Fruit fly (Drosophila melanogaster): ENCODE results near the gene Yp3.

Gene Yp3

DNA sequence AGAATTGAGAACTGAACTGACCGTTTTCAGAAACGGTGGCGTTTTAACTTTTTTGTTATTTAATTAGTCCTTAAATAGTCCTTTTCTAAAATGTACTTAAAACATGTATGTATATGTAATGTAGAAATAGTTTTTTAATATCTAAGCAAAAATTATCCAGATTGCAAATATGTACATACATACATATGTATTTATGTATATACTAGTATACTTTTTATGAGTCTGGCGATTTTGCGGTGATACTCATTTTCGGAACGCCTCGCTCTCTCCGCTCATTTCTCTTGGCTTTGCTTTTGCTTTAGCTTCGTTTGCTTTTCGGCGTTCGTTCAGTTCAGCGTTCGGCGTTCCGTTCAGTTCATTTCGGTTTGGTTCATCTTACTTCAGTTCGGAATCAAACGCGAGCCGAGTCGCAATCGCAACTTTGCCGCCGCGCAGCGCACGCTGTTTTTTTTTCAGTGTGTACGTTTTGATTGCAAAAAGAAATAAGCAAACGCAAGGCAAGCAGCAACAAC, 3.1 kb downstream of the Yp3 start, which contains the start of gene rdgB (continued):
- TF ChIP-seq CG8765 (GFP tag; IDR thresholded peaks at IDR 0.05): no peak
- peak; percentile 77 for TF ChIP-seq pfk (GFP tag; optimal IDR thresholded peaks at IDR 0.05)
- TF ChIP-seq CG14710 (tag; optimal IDR thresholded peaks at IDR 0.05): peak; percentile 70
- TF ChIP-seq CG6854 (GFP tag; optimal IDR thresholded peaks at IDR 0.05): no peak
- TF ChIP-seq CG12236 (GFP tag; optimal IDR thresholded peaks at IDR 0.05): no peak
- TF ChIP-seq HHEX (GFP tag; optimal IDR thresholded peaks at IDR 0.05): peak; percentile 82
- TF ChIP-seq Optix (GFP tag; IDR thresholded peaks at IDR 0.05): peak; percentile 20; the same call in 1 of the 3 replicates
- peak; percentile 82 for TF ChIP-seq CG17829 (tag; optimal IDR thresholded peaks at IDR 0.05)
- TF ChIP-seq Atf3 (GFP tag; optimal IDR thresholded peaks at IDR 0.05): no peak
- peak; percentile 48 for TF ChIP-seq CG2116 (GFP tag; optimal IDR thresholded peaks at IDR 0.05)
- peak; percentile 58 for TF ChIP-seq scrt (GFP tag; optimal IDR thresholded peaks at IDR 0.05)
- TF ChIP-seq CG9817 (tag; optimal IDR thresholded peaks at IDR 0.05): peak; percentile 70
- no peak for TF ChIP-seq CHES-1-like (GFP tag; optimal IDR thresholded peaks at IDR 0.05)
- peak; percentile 3 for TF ChIP-seq schlank (tag; optimal IDR thresholded peaks at IDR 0.05)
- TF ChIP-seq tap (tag; optimal IDR thresholded peaks at IDR 0.05): peak; percentile 41
- no peak for TF ChIP-seq CG7786 (GFP tag; optimal IDR thresholded peaks at IDR 0.05)
- peak; percentile 31 for TF ChIP-seq CG1603 (tag; optimal IDR thresholded peaks at IDR 0.05)
- TF ChIP-seq onecut (GFP tag; IDR thresholded peaks at IDR 0.05): peak; percentile 55
- peak; percentile 25 for TF ChIP-seq Hand (GFP tag; optimal IDR thresholded peaks at IDR 0.05)
- TF ChIP-seq kay (GFP tag; optimal IDR thresholded peaks at IDR 0.05): no peak
- peak; percentile 76 for TF ChIP-seq ind (GFP tag; optimal IDR thresholded peaks at IDR 0.05)
- no peak for TF ChIP-seq z (GFP tag; IDR thresholded peaks at IDR 0.05)
- TF ChIP-seq ttk (GFP tag; IDR thresholded peaks at IDR 0.05): peak; percentile 70
- peak; percentile 30 for TF ChIP-seq CG3995 (GFP tag; optimal IDR thresholded peaks at IDR 0.05)
- peak; percentile 70 for TF ChIP-seq CG16815 (GFP tag; optimal IDR thresholded peaks at IDR 0.05)
- TF ChIP-seq usp (GFP tag; optimal IDR thresholded peaks at IDR 0.05): no peak
- TF ChIP-seq Mad (GFP tag; optimal IDR thresholded peaks at IDR 0.05): peak; percentile 62
- peak; percentile 89 for TF ChIP-seq Jarid2 (GFP tag; optimal IDR thresholded peaks at IDR 0.05)
- no peak for TF ChIP-seq HLHmδ (GFP tag; optimal IDR thresholded peaks at IDR 0.05)
- peak; percentile 63 for TF ChIP-seq oc (tag; optimal IDR thresholded peaks at IDR 0.05)
- peak; percentile 78 for TF ChIP-seq CG8924 (tag; optimal IDR thresholded peaks at IDR 0.05)
- TF ChIP-seq Side (GFP tag; optimal IDR thresholded peaks at IDR 0.05): no peak
- TF ChIP-seq CG18599 (GFP tag; optimal IDR thresholded peaks at IDR 0.05): peak; percentile 87
- peak; percentile 43 to 85 for TF ChIP-seq Hr51 (GFP tag; optimal IDR thresholded peaks at IDR 0.05)
- TF ChIP-seq pita (GFP tag; optimal IDR thresholded peaks at IDR 0.05): no peak
- peak; percentile 40; the same call in 1 of the 2 replicates for TF ChIP-seq Adf1 (GFP tag; IDR thresholded peaks at IDR 0.05)
- TF ChIP-seq sd (tag; optimal IDR thresholded peaks at IDR 0.05): no peak
- TF ChIP-seq CG10565 (GFP tag; optimal IDR thresholded peaks at IDR 0.05): no peak
- TF ChIP-seq Bgb (GFP tag; IDR thresholded peaks at IDR 0.05; ENCODE audit: partially characterized antibody): peak; percentile 54
- TF ChIP-seq jigr1 (GFP tag; IDR thresholded peaks at IDR 0.05): peak; percentile 47; the same call in 1 of the 3 replicates
- TF ChIP-seq mam (GFP tag; optimal IDR thresholded peaks at IDR 0.05): peak; percentile 40
- no peak for TF ChIP-seq her (GFP tag; optimal IDR thresholded peaks at IDR 0.05)
- TF ChIP-seq Lhr (GFP tag; optimal IDR thresholded peaks at IDR 0.05): peak; percentile 15
- no peak for TF ChIP-seq gsb (GFP tag; IDR thresholded peaks at IDR 0.05)
- 0 out of 2 replicates have a peak, but pooled peaks have one; percentile 14 for TF ChIP-seq ap (GFP tag; IDR thresholded peaks at IDR 0.05)
- TF ChIP-seq danr (GFP tag; IDR thresholded peaks at IDR 0.05): peak; percentile 36; the same call in 1 of the 2 replicates
- TF ChIP-seq grn (GFP tag; optimal IDR thresholded peaks at IDR 0.05): no peak
- no peak for TF ChIP-seq Camta (GFP tag; optimal IDR thresholded peaks at IDR 0.05)
- TF ChIP-seq CG11085 (GFP tag; IDR thresholded peaks at IDR 0.05): peak; percentile 70
- peak; percentile 10 for TF ChIP-seq Bdp1 (GFP tag; optimal IDR thresholded peaks at IDR 0.05)
- TF ChIP-seq Sry-δ (GFP tag; optimal IDR thresholded peaks at IDR 0.05): no peak
